Worm (Caenorhabditis elegans) whole organism, L4/young adult: ENCODE measurements around the gene ZK177.12.

Experiments
- W03F9.2 ChIP-seq: fragments of 150-350 bp; optimal IDR thresholded peaks from 2 replicates; lab custom pipeline; 2014; ENCODE audit warnings: missing biosample characterization, missing genetic modification characterization
- dao-5 ChIP-seq: sonication (generic microtip); optimal IDR thresholded peaks from 2 replicates; lab custom pipeline; 2016; ENCODE audit warnings: missing genotype, missing genetic modification characterization, moderate library complexity, missing compliant biosample characterization
- him-1 ChIP-seq: sonication (generic microtip); optimal IDR thresholded peaks from 2 replicates; lab custom pipeline; 2016; ENCODE audit warnings: missing genotype, missing genetic modification reagents, missing genetic modification characterization, missing compliant biosample characterization

DNA sequence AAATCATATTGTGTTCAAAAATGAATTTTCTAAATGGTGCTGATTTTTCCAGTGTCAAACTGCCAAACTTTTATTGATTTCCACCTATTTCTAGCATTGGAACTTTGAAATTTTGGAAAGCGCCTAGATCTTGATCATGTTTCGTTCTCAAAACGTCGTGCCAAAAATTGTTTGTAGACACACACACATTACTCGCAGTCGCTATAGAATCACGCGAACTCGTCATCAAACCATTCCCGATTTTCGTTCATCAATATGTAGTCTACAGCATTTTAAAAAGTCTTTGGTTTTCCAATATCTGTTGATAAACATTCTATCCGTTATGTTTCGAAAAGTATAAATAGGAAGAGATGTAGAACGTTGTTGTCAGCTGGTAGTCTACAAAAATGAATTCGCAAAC, 48.8 kb downstream of the ZK177.12 start, which contains the start of the genes C17C3.1 and C17C3.15:
- TF ChIP-seq him-1 (tag; lab: Kevin White, UChicago) (no peak), dao-5 (tag; lab: Kevin White, UChicago) (no peak), W03F9.2 (tag; lab: Kevin White, UChicago) (no peak)
